Worm (Caenorhabditis elegans): ENCODE data around the gene F43H9.3.

DNA sequence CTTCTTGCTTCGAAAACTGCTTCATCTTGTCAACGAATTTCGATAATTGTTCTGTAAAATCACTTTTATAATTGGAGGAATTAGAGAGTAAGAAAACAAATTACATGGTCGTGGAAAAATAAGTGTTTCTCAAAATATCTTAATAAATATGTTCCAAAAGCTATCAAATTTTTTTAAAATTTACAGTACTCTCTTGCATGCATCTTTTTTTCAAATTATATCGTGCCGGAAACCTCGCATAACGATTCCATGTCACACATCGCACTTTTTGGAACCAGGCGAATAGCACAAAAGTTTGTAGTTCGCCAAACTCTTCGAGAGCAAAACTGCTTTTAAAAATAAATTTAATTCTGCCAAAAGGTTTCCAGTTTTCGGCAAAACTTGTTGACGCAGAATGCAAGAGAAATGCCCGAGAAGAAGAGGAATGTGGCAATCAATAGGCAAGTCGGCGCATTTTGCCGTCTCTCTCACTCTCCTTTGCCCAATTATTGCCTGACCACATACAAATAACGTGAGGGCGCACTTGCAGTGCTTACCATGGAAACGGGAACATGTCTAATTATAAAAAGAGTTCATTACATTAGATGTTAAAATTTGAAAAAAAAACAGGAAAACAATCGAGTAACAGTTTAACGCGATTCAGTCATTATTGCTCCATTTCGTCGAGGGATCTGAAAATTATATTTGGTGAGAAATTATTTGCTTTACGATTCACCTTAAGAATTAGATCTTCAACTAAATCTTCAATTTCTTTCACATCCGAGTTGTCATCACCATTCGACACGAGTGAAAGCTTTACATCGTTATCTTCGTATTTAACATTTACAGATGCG is 17.1 kb downstream of the F43H9.3 start, which contains the start of gene Y97E10AR.3:
- TF ChIP-seq ceh-16 (tag; optimal IDR thresholded peaks at IDR 0.05) (no peak), lin-15B (tag; optimal IDR thresholded peaks at IDR 0.05) (no peak), ztf-4 (tag; optimal IDR thresholded peaks at IDR 0.05) (no peak), zag-1 (tag; optimal IDR thresholded peaks at IDR 0.05) (no peak), skn-1 (tag; optimal IDR thresholded peaks at IDR 0.05) (no peak), ztf-11 (tag; optimal IDR thresholded peaks at IDR 0.05) (no peak), mdl-1 (tag; optimal IDR thresholded peaks at IDR 0.05) (no peak), unc-62 (GFP tag; optimal IDR thresholded peaks at IDR 0.05) (no peak), unc-39 (tag; optimal IDR thresholded peaks at IDR 0.05) (no peak), nhr-43 (tag; optimal IDR thresholded peaks at IDR 0.05; ENCODE audit: poor library complexity, severe bottlenecking) (no peak), nhr-23 (tag; optimal IDR thresholded peaks at IDR 0.05) (no peak), snpc-4 (tag; optimal IDR thresholded peaks at IDR 0.05) (no peak)
